Worm (Caenorhabditis elegans): ENCODE measurements around the gene frm-7.

DNA sequence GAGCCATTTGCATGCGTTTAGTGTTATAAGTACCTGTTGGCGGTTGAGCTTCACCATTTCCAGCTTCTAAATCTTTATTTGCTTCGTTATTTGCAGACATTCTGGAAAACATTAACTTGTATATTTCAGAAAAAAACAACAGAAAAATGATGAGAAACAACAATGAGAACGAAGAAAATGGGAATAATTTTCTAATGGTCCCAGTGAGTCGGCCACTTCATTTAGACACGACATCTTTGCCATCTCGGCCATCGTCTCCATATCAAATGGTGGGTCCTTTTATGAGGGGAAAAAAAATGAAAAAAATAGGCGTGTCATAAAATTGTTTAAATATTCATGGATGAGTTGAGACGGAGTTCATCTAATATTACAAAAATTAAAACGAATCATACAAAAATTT is 43.5 kb downstream of the frm-7 start, which contains the start of gene snb-2:
- TF ChIP-seq ceh-14 (tag; optimal IDR thresholded peaks at IDR 0.05) (no peak), hlh-13 (GFP tag; optimal IDR thresholded peaks at IDR 0.05) (no peak), ceh-30 (tag; optimal IDR thresholded peaks at IDR 0.05) (no peak), ceh-9 (tag; optimal IDR thresholded peaks at IDR 0.05) (no peak), nhr-11 (tag; optimal IDR thresholded peaks at IDR 0.05) (no peak), ceh-19 (GFP tag; optimal IDR thresholded peaks at IDR 0.05) (no peak)
